Worm (Caenorhabditis elegans): Measurements from ENCODE around the gene polq-1.

The polq-1 gene

DNA sequence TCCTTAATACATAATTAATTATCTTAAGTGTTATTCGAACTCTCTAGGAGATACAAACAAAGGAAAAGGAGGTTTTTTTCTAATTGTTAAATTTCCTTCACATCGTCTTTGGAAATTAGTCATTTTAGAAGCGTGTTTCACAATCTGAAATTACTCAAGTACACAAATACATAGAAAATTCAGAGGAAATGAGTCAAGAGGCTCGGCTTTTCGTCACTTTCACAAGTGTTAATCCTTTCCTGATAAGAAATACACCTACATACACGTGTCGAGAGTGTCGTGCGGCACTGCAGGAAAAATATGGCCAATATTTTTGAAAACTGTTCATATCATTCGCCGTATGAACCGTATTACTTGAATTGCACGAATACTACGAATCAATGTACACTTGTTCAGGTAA is 55.8 kb downstream of the polq-1 start, which contains the start of gene B0244.4:
Gene B0244.4, plus strand, starts transcription at position 301 of the 400 bp plus-strand sequence.
- no peak for TF ChIP-seq lsy-2 (tag; optimal IDR thresholded peaks at IDR 0.05)
- TF ChIP-seq gmeb-1 (tag; optimal IDR thresholded peaks at IDR 0.05): no peak
- no peak for TF ChIP-seq F13H6.1 (tag; optimal IDR thresholded peaks at IDR 0.05)

DNA sequence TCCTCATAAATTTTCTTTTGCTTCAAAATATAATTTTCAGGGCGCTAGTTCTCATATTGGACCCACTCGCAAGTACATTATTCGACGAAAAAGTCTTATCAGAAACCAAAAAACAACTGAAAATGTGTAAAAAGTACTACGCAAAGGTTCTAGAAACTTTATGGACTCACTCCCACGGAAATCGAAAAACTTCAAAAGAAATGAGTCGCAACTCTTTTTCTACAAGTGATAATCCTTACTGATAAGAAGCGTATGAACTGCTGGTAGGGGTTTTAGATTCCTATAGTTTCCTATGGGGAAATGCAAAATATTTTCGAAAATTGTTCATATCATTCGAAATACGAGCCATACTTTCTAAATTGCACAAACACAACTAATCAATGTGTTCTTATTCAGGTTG is 58.4 kb downstream of the polq-1 start, which contains the start of gene B0244.5:
Gene B0244.5, plus strand, starts transcription at position 301 of the 400 bp plus-strand sequence.
- TF ChIP-seq fos-1 (tag; optimal IDR thresholded peaks at IDR 0.05) (peak; percentile 4), lin-39 (tag; optimal IDR thresholded peaks at IDR 0.05) (no peak)

DNA sequence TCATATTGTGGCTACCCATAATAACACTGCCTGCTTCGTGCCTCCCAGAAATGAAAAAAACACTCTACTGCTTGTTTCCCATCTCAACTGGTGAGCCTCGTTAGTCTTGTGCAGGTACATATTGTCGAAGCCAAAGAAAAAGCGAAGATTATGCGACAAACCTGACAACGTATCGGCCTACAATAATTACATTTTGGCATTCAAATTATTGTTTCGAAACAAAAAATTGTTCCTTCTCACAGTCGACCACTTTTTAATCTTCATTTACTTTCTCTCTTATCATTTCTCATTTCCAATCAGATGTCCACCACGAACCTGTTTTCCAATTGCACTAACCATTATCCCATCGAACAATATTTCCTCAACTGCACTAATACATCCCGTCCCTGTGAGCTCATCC is 59.9 kb downstream of the polq-1 start, which contains the start of gene B0244.15:
Gene B0244.15, plus strand, starts transcription at position 301 of the 400 bp plus-strand sequence.
- TF ChIP-seq egl-27 (tag; optimal IDR thresholded peaks at IDR 0.05) (no peak), nhr-11 (tag; optimal IDR thresholded peaks at IDR 0.05) (no peak), elt-1 (tag; optimal IDR thresholded peaks at IDR 0.05) (no peak)
